Worm (Caenorhabditis elegans) whole organism, late embryonic: Measurements from ENCODE around the gene fan-1.

Experiments
- C08G9.2 ChIP-seq: sonication (generic microtip); optimal IDR thresholded peaks from 2 replicates; lab custom pipeline; 2016; ENCODE audit warnings: mild to moderate bottlenecking, missing genetic modification characterization, moderate library complexity, missing compliant biosample characterization
- F13H6.1 ChIP-seq: sonication (generic microtip); optimal IDR thresholded peaks from 2 replicates; lab custom pipeline; 2016; ENCODE audit warnings: missing genetic modification characterization, missing compliant biosample characterization
- T23F11.4 ChIP-seq: fragments of 200-800 bp; sonication (Bioruptor generic); optimal IDR thresholded peaks from 2 replicates; lab custom pipeline; 2018; ENCODE audit warnings: mild to moderate bottlenecking, missing genetic modification characterization, missing compliant biosample characterization
- Y22D7AL.16 ChIP-seq: sonication (generic microtip); optimal IDR thresholded peaks from 2 replicates; lab custom pipeline; 2016; ENCODE audit warnings: missing genetic modification characterization, missing compliant biosample characterization
- ahr-1 ChIP-seq: sonication (generic microtip); optimal IDR thresholded peaks from 2 replicates; lab custom pipeline; 2016; ENCODE audit warnings: missing genetic modification characterization, missing compliant biosample characterization
- ceh-18 ChIP-seq: sonication (generic microtip); optimal IDR thresholded peaks from 2 replicates; lab custom pipeline; 2016; ENCODE audit warnings: missing genetic modification characterization, missing compliant biosample characterization
- ceh-19 ChIP-seq: fragments of 200-800 bp; sonication (Bioruptor generic); optimal IDR thresholded peaks from 2 replicates; lab custom pipeline; 2018; ENCODE audit warnings: mild to moderate bottlenecking, missing genetic modification characterization, missing compliant biosample characterization
- ceh-22 ChIP-seq: sonication (generic microtip); optimal IDR thresholded peaks from 2 replicates; lab custom pipeline; 2017; ENCODE audit warnings: missing biosample characterization, missing genetic modification characterization
- ceh-30 ChIP-seq: fragments of 150-350 bp; optimal IDR thresholded peaks from 2 replicates; lab custom pipeline; 2014; ENCODE audit warnings: missing biosample characterization, missing genetic modification characterization
- ceh-31 ChIP-seq: sonication (generic microtip); optimal IDR thresholded peaks from 2 replicates; lab custom pipeline; 2016; ENCODE audit warnings: missing genetic modification characterization, missing compliant biosample characterization
- ceh-34 ChIP-seq: sonication (generic microtip); optimal IDR thresholded peaks from 2 replicates; lab custom pipeline; 2016; ENCODE audit warnings: mild to moderate bottlenecking, missing genetic modification characterization, missing compliant biosample characterization
- ceh-6 ChIP-seq: fragments of 200-800 bp; sonication (Bioruptor generic); optimal IDR thresholded peaks from 2 replicates; lab custom pipeline; 2018; ENCODE audit warnings: mild to moderate bottlenecking, missing genetic modification characterization, missing compliant biosample characterization
- ceh-9 ChIP-seq: sonication (generic microtip); optimal IDR thresholded peaks from 2 replicates; lab custom pipeline; 2016; ENCODE audit warnings: mild to moderate bottlenecking, missing genetic modification characterization, inconsistent platforms, missing compliant biosample characterization
- che-1 ChIP-seq: sonication (generic microtip); optimal IDR thresholded peaks from 2 replicates; lab custom pipeline; 2016; ENCODE audit warnings: mild to moderate bottlenecking, missing genetic modification characterization, missing compliant biosample characterization
- dmd-4 ChIP-seq: sonication (generic microtip); optimal IDR thresholded peaks from 2 replicates; lab custom pipeline; 2016; ENCODE audit warnings: borderline replicate concordance, missing genetic modification characterization, missing compliant biosample characterization
- ets-4 ChIP-seq: sonication (generic microtip); optimal IDR thresholded peaks from 2 replicates; lab custom pipeline; 2016; ENCODE audit warnings: missing genetic modification characterization, missing compliant biosample characterization
- gmeb-2 ChIP-seq: sonication (generic microtip); optimal IDR thresholded peaks from 2 replicates; lab custom pipeline; 2016; ENCODE audit warnings: missing genetic modification characterization, inconsistent platforms, missing compliant biosample characterization
- hlh-13 ChIP-seq: fragments of 200-800 bp; sonication (Bioruptor generic); optimal IDR thresholded peaks from 2 replicates; lab custom pipeline; 2018; ENCODE audit warnings: mild to moderate bottlenecking, missing genetic modification characterization, missing compliant biosample characterization
- hlh-15 ChIP-seq: sonication (generic microtip); optimal IDR thresholded peaks from 2 replicates; lab custom pipeline; 2016; ENCODE audit warnings: missing genetic modification characterization, missing compliant biosample characterization
- hlh-6 ChIP-seq: sonication (generic microtip); optimal IDR thresholded peaks from 2 replicates; lab custom pipeline; 2016; ENCODE audit warnings: missing genotype, missing genetic modification characterization, missing compliant biosample characterization
- hlh-8 ChIP-seq: sonication (generic microtip); optimal IDR thresholded peaks from 2 replicates; lab custom pipeline; 2016; ENCODE audit warnings: missing genotype, missing genetic modification characterization, missing compliant biosample characterization
- lim-6 ChIP-seq: sonication (generic microtip); optimal IDR thresholded peaks from 2 replicates; lab custom pipeline; 2016; ENCODE audit warnings: missing genetic modification characterization, missing compliant biosample characterization
- mec-3 ChIP-seq: sonication (generic microtip); optimal IDR thresholded peaks from 2 replicates; lab custom pipeline; 2016; ENCODE audit warnings: borderline replicate concordance, missing genetic modification characterization, missing compliant biosample characterization
- nfya-1 ChIP-seq: sonication (generic microtip); optimal IDR thresholded peaks from 2 replicates; lab custom pipeline; 2017; ENCODE audit warnings: missing genetic modification characterization, mild to moderate bottlenecking, missing compliant biosample characterization, antibody characterized with exemption, moderate library complexity
- nhr-232 ChIP-seq: sonication (generic microtip); optimal IDR thresholded peaks from 2 replicates; lab custom pipeline; 2016; ENCODE audit warnings: missing genetic modification characterization, missing compliant biosample characterization
- npax-4 ChIP-seq: sonication (generic microtip); optimal IDR thresholded peaks from 2 replicates; lab custom pipeline; 2016; ENCODE audit warnings: missing genetic modification characterization, missing compliant biosample characterization
- pha-2 ChIP-seq: sonication (generic microtip); optimal IDR thresholded peaks from 2 replicates; lab custom pipeline; 2017; ENCODE audit warnings: mild to moderate bottlenecking, missing genetic modification characterization, missing compliant biosample characterization
- pqm-1 ChIP-seq: sonication (generic microtip); optimal IDR thresholded peaks from 2 replicates; lab custom pipeline; 2016; ENCODE audit warnings: missing genetic modification characterization, missing compliant biosample characterization
- pros-1 ChIP-seq: fragments of 150-350 bp; optimal IDR thresholded peaks from 2 replicates; lab custom pipeline; 2014; ENCODE audit warnings: missing biosample characterization, missing genetic modification reagents, missing genetic modification characterization
- tbx-2 ChIP-seq: sonication (generic microtip); optimal IDR thresholded peaks from 2 replicates; lab custom pipeline; 2016; ENCODE audit warnings: missing genetic modification characterization, missing compliant biosample characterization
- ttx-3 ChIP-seq: sonication (generic microtip); optimal IDR thresholded peaks from 2 replicates; lab custom pipeline; 2016; ENCODE audit warnings: missing genetic modification reagents, missing genetic modification characterization, missing compliant biosample characterization
- unc-42 ChIP-seq: sonication (generic microtip); optimal IDR thresholded peaks from 2 replicates; lab custom pipeline; 2016; ENCODE audit warnings: missing genotype, missing genetic modification characterization, missing compliant biosample characterization
- unc-55 ChIP-seq: sonication (generic microtip); optimal IDR thresholded peaks from 2 replicates; lab custom pipeline; 2017; ENCODE audit warnings: missing biosample characterization, missing genetic modification reagents, missing genetic modification characterization
- unc-86 ChIP-seq: sonication (generic microtip); optimal IDR thresholded peaks from 2 replicates; lab custom pipeline; 2016; ENCODE audit warnings: missing genetic modification characterization, missing compliant biosample characterization

The fan-1 gene

ce11 chrIV:6526522-6526921, 22.0 kb upstream of the fan-1 start:
- TF ChIP-seq ceh-34: no peak
- TF ChIP-seq hlh-8: no peak
- no peak for TF ChIP-seq pros-1 (tag; lab: Kevin White, UChicago)
- TF ChIP-seq gmeb-2: no peak
- TF ChIP-seq, all 69 proteins: peak for 0

- no peak for TF ChIP-seq ceh-30 (tag; lab: Kevin White, UChicago)
- TF ChIP-seq ceh-34: no peak
- no peak for TF ChIP-seq Y22D7AL.16
- TF ChIP-seq lim-6 (tag; lab: Kevin White, UChicago): no peak
- no peak for TF ChIP-seq dmd-4 (tag; lab: Kevin White, UChicago)
Observed at ce11 chrIV:6528202-6528601, 20.3 kb upstream of the fan-1 start.

- TF ChIP-seq ceh-22 (tag; lab: Kevin White, UChicago) (no peak), C08G9.2 (tag; lab: Kevin White, UChicago) (no peak), ceh-9 (no peak), unc-86 (no peak), ahr-1 (tag; lab: Kevin White, UChicago) (no peak), mec-3 (no peak), pha-2 (no peak), ets-4 (tag; lab: Kevin White, UChicago) (no peak), hlh-6 (no peak), pqm-1 (no peak), T23F11.4 (GFP tag; lab: Kevin White, UChicago) (no peak), ceh-30 (tag; lab: Kevin White, UChicago) (no peak)
- TF ChIP-seq, all 69 proteins: peak for 0
Observed at ce11 chrIV:6529832-6530231, 18.7 kb upstream of the fan-1 start.

- TF ChIP-seq ceh-6 (GFP tag; lab: Kevin White, UChicago) (no peak), ceh-31 (tag; lab: Kevin White, UChicago) (no peak), unc-86 (no peak), tbx-2 (tag; lab: Kevin White, UChicago) (no peak), pros-1 (tag; lab: Kevin White, UChicago) (no peak), hlh-13 (GFP tag; lab: Kevin White, UChicago) (no peak), nfya-1 (no peak), ceh-19 (GFP tag; lab: Kevin White, UChicago) (no peak), ceh-18 (tag; lab: Kevin White, UChicago) (no peak), hlh-15 (tag; lab: Kevin White, UChicago) (no peak), nhr-232 (tag; lab: Kevin White, UChicago) (no peak), F13H6.1 (no peak), ttx-3 (tag; lab: Kevin White, UChicago) (no peak)
- TF ChIP-seq, all 69 proteins: peak for 0
Observed at ce11 chrIV:6531450-6531849, 17.0 kb upstream of the fan-1 start, which contains the start of gene C01G5.4. Gene C01G5.4 (plus strand): TSS chrIV:6531750.

ce11 chrIV:6535908-6536307, 12.6 kb upstream of the fan-1 start, which contains the start of gene C01G5.3:
Gene C01G5.3 (plus strand): TSS chrIV:6536208.
- TF ChIP-seq che-1 (tag; lab: Kevin White, UChicago) (no peak), npax-4 (tag; lab: Kevin White, UChicago) (no peak)

- TF ChIP-seq ceh-31 (tag; lab: Kevin White, UChicago) (peak; percentile 17), ahr-1 (tag; lab: Kevin White, UChicago) (no peak)
Observed at ce11 chrIV:6541435-6541834, 7.1 kb upstream of the fan-1 start, which contains the start of gene C01G5.25. Gene C01G5.25 (plus strand): TSS chrIV:6541684.

- peak; percentile 82 for TF ChIP-seq unc-42 (tag; lab: Kevin White, UChicago)
- no peak for TF ChIP-seq unc-55 (GFP tag; lab: Kevin White, UChicago)
Observed at ce11 chrIV:6542962-6543361, 5.5 kb upstream of the fan-1 start.
